Worm (Caenorhabditis elegans) whole organism, L4/young adult: ENCODE results near the gene Y32G9A.3.

Experiments
- dao-5 ChIP-seq: sonication (generic microtip); optimal IDR thresholded peaks from 2 replicates; lab custom pipeline; 2016; ENCODE audit warnings: missing genotype, missing genetic modification characterization, moderate library complexity, missing compliant biosample characterization
- him-1 ChIP-seq: sonication (generic microtip); optimal IDR thresholded peaks from 2 replicates; lab custom pipeline; 2016; ENCODE audit warnings: missing genotype, missing genetic modification reagents, missing genetic modification characterization, missing compliant biosample characterization

DNA sequence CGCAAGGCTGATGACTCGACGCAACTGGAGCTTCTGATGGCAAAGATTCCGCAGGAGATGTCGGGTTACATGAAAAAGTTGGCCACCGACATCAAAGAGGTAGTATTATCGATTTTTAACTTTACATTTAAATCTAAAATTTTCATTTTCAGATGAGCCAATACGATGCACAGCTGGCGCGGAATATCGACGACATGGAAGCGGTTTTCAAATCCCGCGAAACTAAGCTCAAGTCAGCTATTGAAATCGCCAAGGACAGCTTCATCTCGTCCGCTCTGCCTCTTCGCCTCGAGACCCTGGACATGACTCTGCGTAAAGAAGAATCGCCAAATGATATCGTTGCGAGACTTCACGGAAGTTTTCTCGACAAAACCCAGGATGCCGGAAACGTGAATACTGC, 41.5 kb upstream of the Y32G9A.3 start, which contains the start of gene T10B5.3:
- TF ChIP-seq him-1 (tag; lab: Kevin White, UChicago) (no peak), dao-5 (tag; lab: Kevin White, UChicago) (no peak)
